Worm (Caenorhabditis elegans) whole organism, young adult: ENCODE results near the gene jmjd-3.3.

ENCODE experiments used
- nfya-1 ChIP-seq: sonication (generic microtip); optimal IDR thresholded peaks from 2 replicates; lab custom pipeline; 2017; ENCODE audit warnings: antibody characterized with exemption, missing compliant biosample characterization, missing genetic modification characterization, borderline replicate concordance; ENCODE audit not compliant: insufficient read depth
- snpc-4 ChIP-seq, 5 experiments: fragments of 150-350 bp in 1 of 5; sonication (generic microtip) in 4 of 5; optimal IDR thresholded peaks; 2 replicates each; lab custom pipeline; 2014 to 2018; ENCODE audit warnings: missing genetic modification characterization in 5 of 5, missing biosample characterization in 3 of 5, antibody characterized with exemption in 2 of 5, mild to moderate bottlenecking in 2 of 5, missing compliant biosample characterization in 2 of 5, missing genotype in 2 of 5, moderate library complexity in 2 of 5, missing genetic modification reagents in 1 of 5

ce11 chrX:13446418-13446817 lies 10.2 kb downstream of the jmjd-3.3 start, which contains the start of gene set-8:
- TF ChIP-seq nfya-1 (tag; lab: Kevin White, UChicago) (no peak), snpc-4 (GFP tag; optimal IDR thresholded peaks at IDR 0.05; lab: Kevin White, UChicago) (no peak), snpc-4 (tag; optimal IDR thresholded peaks at IDR 0.05; lab: Kevin White, UChicago) (no peak)
